Worm (Caenorhabditis elegans) whole organism, L1 larva: Measurements from ENCODE around the gene F55G11.8.

Experiments used
- C04F5.9 ChIP-seq: sonication (generic microtip); optimal IDR thresholded peaks from 2 replicates; lab custom pipeline; 2016; ENCODE audit warnings: missing genetic modification characterization, missing compliant biosample characterization
- F16B12.6 ChIP-seq: fragments of 150-350 bp; optimal IDR thresholded peaks from 2 replicates; lab custom pipeline; 2014; ENCODE audit warnings: missing biosample characterization, missing genetic modification characterization
- Y116A8C.19 ChIP-seq: sonication (generic microtip); optimal IDR thresholded peaks from 2 replicates; lab custom pipeline; 2016; ENCODE audit warnings: missing compliant biosample characterization, missing genetic modification characterization, borderline replicate concordance
- aly-2 ChIP-seq: fragments of 150-350 bp; optimal IDR thresholded peaks from 2 replicates; lab custom pipeline; 2014; ENCODE audit warnings: missing biosample characterization, missing genetic modification characterization
- blmp-1 ChIP-seq: fragments of 150-350 bp; optimal IDR thresholded peaks from 2 replicates; lab custom pipeline; 2014; ENCODE audit warnings: missing biosample characterization, missing genetic modification characterization
- ceh-88 ChIP-seq: fragments of 200-800 bp; sonication (Bioruptor generic); IDR thresholded peaks from 2 replicates; pipeline ENCODE4 v1.3.6; 2022; ENCODE audit warnings: missing genetic modification characterization, missing compliant biosample characterization
- ceh-90 ChIP-seq: sonication (generic microtip); optimal IDR thresholded peaks from 2 replicates; lab custom pipeline; 2016; ENCODE audit warnings: missing genetic modification characterization, missing compliant biosample characterization
- ces-1 ChIP-seq: fragments of 150-350 bp; optimal IDR thresholded peaks from 2 replicates; lab custom pipeline; 2014; ENCODE audit warnings: missing biosample characterization, missing genetic modification reagents, missing genetic modification characterization
- dsc-1 ChIP-seq: sonication (generic microtip); optimal IDR thresholded peaks from 2 replicates; lab custom pipeline; 2016; ENCODE audit warnings: mild to moderate bottlenecking, missing genetic modification characterization, missing compliant biosample characterization
- efl-1 ChIP-seq, 4 experiments: fragments of 150-350 bp; optimal IDR thresholded peaks in 3 of 4; peaks in 1 of 4; 1 replicate in 1 of 4; 2 replicates in 3 of 4; lab custom pipeline; 2014; ENCODE audit warnings: missing biosample characterization in 2 of 4, missing genetic modification characterization in 2 of 4, missing genetic modification reagents in 2 of 4
- egl-27 ChIP-seq, 2 experiments: fragments of 150-350 bp in 1 of 2; sonication (generic microtip); optimal IDR thresholded peaks; 3 replicates each; lab custom pipeline; 2017 to 2018; ENCODE audit warnings: missing biosample characterization in 2 of 2, missing genetic modification characterization in 2 of 2, missing genetic modification reagents in 2 of 2
- elt-2 ChIP-seq: sonication (generic microtip); optimal IDR thresholded peaks from 2 replicates; lab custom pipeline; 2016; ENCODE audit warnings: missing genetic modification characterization, mild to moderate bottlenecking, inconsistent platforms, missing compliant biosample characterization, missing genetic modification reagents
- elt-3 ChIP-seq, 6 experiments: fragments of 150-350 bp in 1 of 6; sonication (generic microtip); optimal IDR thresholded peaks; 2 replicates each; lab custom pipeline; 2017 to 2018; ENCODE audit warnings: missing biosample characterization in 6 of 6, missing genetic modification characterization in 6 of 6, inconsistent platforms in 1 of 6
- ets-5 ChIP-seq: fragments of 200-800 bp; sonication (Bioruptor generic); IDR thresholded peaks from 2 replicates; pipeline ENCODE4 v1.3.6; 2022; ENCODE audit warnings: missing genetic modification characterization, missing compliant biosample characterization
- fkh-4 ChIP-seq: sonication (generic microtip); optimal IDR thresholded peaks from 2 replicates; lab custom pipeline; 2016; ENCODE audit warnings: missing compliant biosample characterization, missing genetic modification characterization, borderline replicate concordance
- grh-1 ChIP-seq: fragments of 200-800 bp; sonication (Bioruptor generic); IDR thresholded peaks from 2 replicates; pipeline ENCODE4 v1.3.6; 2022; ENCODE audit warnings: missing genetic modification reagents, missing genetic modification characterization, missing compliant biosample characterization
- hlh-4 ChIP-seq: sonication (generic microtip); optimal IDR thresholded peaks from 2 replicates; lab custom pipeline; 2016; ENCODE audit warnings: mild to moderate bottlenecking, missing genetic modification characterization, missing compliant biosample characterization
- lin-14 ChIP-seq: fragments of 200-800 bp; sonication (Bioruptor generic); optimal IDR thresholded peaks from 2 replicates; lab custom pipeline; 2018; ENCODE audit warnings: mild to moderate bottlenecking, missing genetic modification characterization, moderate library complexity, missing compliant biosample characterization
- lin-15B ChIP-seq: fragments of 150-350 bp; sonication (generic microtip); optimal IDR thresholded peaks from 3 replicates; lab custom pipeline; 2014; ENCODE audit warnings: missing biosample characterization, missing genetic modification characterization
- lin-35 ChIP-seq, 2 experiments: fragments of 150-350 bp; optimal IDR thresholded peaks; 2 replicates each; lab custom pipeline; 2014; ENCODE audit warnings: missing biosample characterization in 2 of 2, missing genetic modification characterization in 2 of 2, missing genetic modification reagents in 2 of 2
- lir-3 ChIP-seq: sonication (generic microtip); optimal IDR thresholded peaks from 2 replicates; lab custom pipeline; 2016; ENCODE audit warnings: mild to moderate bottlenecking, missing genetic modification characterization, moderate library complexity, missing compliant biosample characterization; ENCODE audit not compliant: poor library complexity
- lsy-2 ChIP-seq, 2 experiments: fragments of 150-350 bp; optimal IDR thresholded peaks; 2 replicates each; lab custom pipeline; 2014; ENCODE audit warnings: missing biosample characterization in 2 of 2, missing genetic modification characterization in 2 of 2
- mdl-1 ChIP-seq, 2 experiments: fragments of 150-350 bp; optimal IDR thresholded peaks; 2 replicates each; lab custom pipeline; 2014 to 2017; ENCODE audit warnings: missing biosample characterization in 2 of 2, missing genetic modification characterization in 2 of 2, inconsistent platforms in 1 of 2
- mep-1 ChIP-seq: fragments of 150-350 bp; optimal IDR thresholded peaks from 2 replicates; lab custom pipeline; 2014; ENCODE audit warnings: missing biosample characterization, missing genetic modification characterization
- nhr-19 ChIP-seq: fragments of 200-800 bp; sonication (Bioruptor generic); conservative IDR thresholded peaks from 2 replicates; pipeline ENCODE4 v1.3.6; 2022; ENCODE audit warnings: missing genetic modification characterization, missing compliant biosample characterization
- nhr-20 ChIP-seq: sonication (generic microtip); optimal IDR thresholded peaks from 2 replicates; lab custom pipeline; 2016; ENCODE audit warnings: mild to moderate bottlenecking, missing genetic modification characterization, missing compliant biosample characterization
- nhr-28 ChIP-seq: fragments of 150-350 bp; optimal IDR thresholded peaks from 2 replicates; lab custom pipeline; 2014; ENCODE audit warnings: missing biosample characterization, missing genetic modification characterization
- nhr-71 ChIP-seq: sonication (generic microtip); optimal IDR thresholded peaks from 2 replicates; lab custom pipeline; 2016; ENCODE audit warnings: mild to moderate bottlenecking, missing genetic modification characterization, moderate library complexity, missing compliant biosample characterization
- nhr-85 ChIP-seq: sonication (generic microtip); peaks from one replicate; lab custom pipeline; 2016; ENCODE audit warnings: missing genetic modification characterization, inconsistent platforms, missing compliant biosample characterization
- pax-3 ChIP-seq: fragments of 200-800 bp; sonication (Bioruptor generic); optimal IDR thresholded peaks from 2 replicates; lab custom pipeline; 2018; ENCODE audit warnings: mild to moderate bottlenecking, missing genetic modification characterization, moderate library complexity, missing compliant biosample characterization
- pqm-1 ChIP-seq: sonication (generic microtip); optimal IDR thresholded peaks from 3 replicates; lab custom pipeline; 2017; ENCODE audit warnings: missing biosample characterization, missing genetic modification characterization
- skn-1 ChIP-seq: fragments of 150-350 bp; optimal IDR thresholded peaks from 2 replicates; lab custom pipeline; 2014; ENCODE audit warnings: missing biosample characterization, missing genetic modification characterization
- snu-23 ChIP-seq: sonication (generic microtip); optimal IDR thresholded peaks from 2 replicates; lab custom pipeline; 2016; ENCODE audit warnings: missing genetic modification characterization, missing compliant biosample characterization
- sptf-1 ChIP-seq: fragments of 150-350 bp; optimal IDR thresholded peaks from 2 replicates; lab custom pipeline; 2014; ENCODE audit warnings: missing biosample characterization, missing genetic modification characterization
- sup-37 ChIP-seq: fragments of 200-800 bp; sonication (Bioruptor generic); optimal IDR thresholded peaks from 2 replicates; lab custom pipeline; 2018; ENCODE audit warnings: mild to moderate bottlenecking, missing genetic modification characterization, missing compliant biosample characterization
- swsn-7 ChIP-seq: sonication (generic microtip); optimal IDR thresholded peaks from 2 replicates; lab custom pipeline; 2016; ENCODE audit warnings: missing genetic modification characterization, missing compliant biosample characterization
- tlp-1 ChIP-seq: fragments of 150-350 bp; optimal IDR thresholded peaks from 2 replicates; lab custom pipeline; 2014; ENCODE audit warnings: missing biosample characterization, missing genetic modification characterization
- unc-62 ChIP-seq: fragments of 150-350 bp; optimal IDR thresholded peaks from 2 replicates; lab custom pipeline; 2014; ENCODE audit warnings: missing biosample characterization, missing genetic modification reagents, missing genetic modification characterization
- vab-15 ChIP-seq: sonication (generic microtip); optimal IDR thresholded peaks from 2 replicates; lab custom pipeline; 2017; ENCODE audit warnings: missing genotype, mild to moderate bottlenecking, missing genetic modification characterization, missing compliant biosample characterization
- zip-4 ChIP-seq: fragments of 200-800 bp; sonication (Bioruptor generic); optimal IDR thresholded peaks from 2 replicates; lab custom pipeline; 2018; ENCODE audit warnings: mild to moderate bottlenecking, missing genetic modification characterization, moderate library complexity, missing compliant biosample characterization

Gene F55G11.8

DNA sequence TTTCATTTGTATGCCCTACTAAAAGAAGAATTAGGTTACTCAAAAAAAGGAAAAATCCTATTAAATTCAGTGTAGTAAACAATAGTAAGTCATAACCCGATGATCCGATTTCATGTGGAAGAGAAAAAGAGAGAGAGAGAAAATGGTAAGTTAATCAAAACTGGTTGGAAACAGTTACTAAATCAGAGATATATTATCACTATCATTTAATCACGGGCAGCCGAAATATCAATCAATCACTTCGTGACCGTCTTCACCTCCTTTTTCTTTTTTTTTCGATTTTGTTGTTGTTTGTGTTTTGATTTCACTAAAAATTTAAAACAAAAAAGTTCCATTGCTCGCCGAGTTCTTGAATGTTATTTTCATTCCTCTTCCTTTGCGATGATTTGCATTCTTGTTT, 35.0 kb downstream of the F55G11.8 start:
- TF ChIP-seq blmp-1 (tag; lab: Kevin White, UChicago) (peak; percentile 77), aly-2 (tag; lab: Kevin White, UChicago) (no peak), nhr-85 (tag; lab: Kevin White, UChicago) (peak; percentile 85), pqm-1 (tag; lab: Kevin White, UChicago) (no peak), lin-14 (peak; percentile 29), snu-23 (GFP tag; lab: Kevin White, UChicago) (peak; percentile 42), lin-35 (GFP tag; optimal IDR thresholded peaks at IDR 0.05; lab: Kevin White, UChicago) (peak in 1 of 2 experiments; percentile 13), nhr-71 (peak; percentile 56), elt-3 (tag; optimal IDR thresholded peaks at IDR 0.05; lab: Kevin White, UChicago) (peak in 2 of 6 experiments; percentile 27 to 72), vab-15 (tag; lab: Kevin White, UChicago) (no peak), grh-1 (peak; percentile 55), nhr-20 (tag; lab: Kevin White, UChicago) (peak; percentile 16)

DNA sequence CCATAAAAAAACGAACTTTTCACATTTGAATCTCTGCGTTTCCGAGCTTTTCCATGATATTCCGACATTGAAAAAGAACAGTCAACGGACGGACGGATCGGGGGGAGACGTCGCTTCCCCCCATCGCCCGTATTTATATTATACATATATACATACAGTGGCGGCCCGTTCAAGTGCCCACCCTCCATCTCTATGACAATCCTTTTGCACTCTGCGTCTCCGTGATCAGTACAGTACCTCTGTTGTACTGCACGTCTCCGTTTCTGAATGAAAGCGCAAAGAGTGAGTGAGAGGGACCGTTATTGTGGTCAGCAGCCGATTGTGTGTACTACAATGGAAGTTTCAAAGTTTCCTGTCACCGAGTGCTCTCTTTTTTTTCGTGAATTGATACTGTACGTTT, 36.5 kb downstream of the F55G11.8 start:
- TF ChIP-seq ceh-88 (GFP tag; lab: Robert Waterston, UW) (no peak), blmp-1 (tag; lab: Kevin White, UChicago) (peak; percentile 60), grh-1 (no peak), F16B12.6 (tag; lab: Kevin White, UChicago) (no peak), ets-5 (GFP tag; lab: Robert Waterston, UW) (no peak), pqm-1 (tag; lab: Kevin White, UChicago) (no peak), efl-1 (optimal IDR thresholded peaks at IDR 0.05; lab: Kevin White, UChicago) (no peak), efl-1 (GFP tag; optimal IDR thresholded peaks at IDR 0.05 in 1 of 2; lab: Kevin White, UChicago) (no peak)
- TF ChIP-seq, all 84 proteins: peak for 1

DNA sequence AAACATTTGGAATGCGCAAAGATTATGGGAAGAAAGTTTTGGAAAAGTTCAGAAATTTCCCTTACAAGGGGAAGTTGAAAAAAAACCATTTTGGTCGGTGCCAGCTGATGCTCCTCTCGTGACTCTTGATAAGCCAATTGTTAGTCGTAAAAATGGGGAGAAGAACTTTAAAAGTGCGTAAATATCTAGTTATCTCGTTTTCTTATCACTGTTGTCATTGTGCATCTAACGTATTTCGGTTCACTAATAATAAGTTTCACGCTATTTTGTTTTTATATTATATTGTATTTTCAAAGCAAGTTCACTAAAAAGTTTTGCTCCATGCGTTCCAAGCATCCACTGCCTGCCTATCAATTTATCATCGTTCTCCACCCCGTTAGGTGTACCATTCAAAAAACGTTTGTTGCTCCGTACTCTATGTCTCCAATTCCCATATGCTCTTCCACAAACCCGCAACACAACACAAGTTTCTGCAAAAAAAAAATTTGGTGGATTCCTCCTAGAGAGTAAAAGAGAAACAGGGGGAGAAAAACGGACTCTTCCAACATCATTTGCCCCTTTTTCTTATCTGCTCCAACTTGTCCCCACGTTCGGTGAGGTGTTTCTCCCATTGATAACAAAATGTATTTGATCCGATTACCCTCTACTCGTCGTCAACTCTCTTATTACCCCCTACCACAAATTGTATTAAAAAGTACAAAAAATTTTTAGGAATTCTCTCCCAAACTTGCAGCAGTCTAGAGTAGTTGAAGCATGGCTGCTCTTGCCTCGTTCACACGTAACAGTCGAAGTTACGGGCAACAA, 46.0 kb downstream of the F55G11.8 start, which contains the start of gene mbk-2:
Gene mbk-2 (plus strand): TSS at position 754 of the 804 bp plus-strand sequence.
- TF ChIP-seq ceh-90 (tag; lab: Kevin White, UChicago) (no peak), efl-1 (optimal IDR thresholded peaks at IDR 0.05; lab: Kevin White, UChicago) (no peak), efl-1 (GFP tag; optimal IDR thresholded peaks at IDR 0.05 in 1 of 2; lab: Kevin White, UChicago) (peak in 1 of 2 experiments; percentile 86), lin-14 (peak; percentile 13), egl-27 (tag; optimal IDR thresholded peaks at IDR 0.05; lab: Kevin White, UChicago) (no peak), sup-37 (GFP tag; lab: Kevin White, UChicago) (no peak), elt-2 (peak; percentile 89), tlp-1 (no peak)

DNA sequence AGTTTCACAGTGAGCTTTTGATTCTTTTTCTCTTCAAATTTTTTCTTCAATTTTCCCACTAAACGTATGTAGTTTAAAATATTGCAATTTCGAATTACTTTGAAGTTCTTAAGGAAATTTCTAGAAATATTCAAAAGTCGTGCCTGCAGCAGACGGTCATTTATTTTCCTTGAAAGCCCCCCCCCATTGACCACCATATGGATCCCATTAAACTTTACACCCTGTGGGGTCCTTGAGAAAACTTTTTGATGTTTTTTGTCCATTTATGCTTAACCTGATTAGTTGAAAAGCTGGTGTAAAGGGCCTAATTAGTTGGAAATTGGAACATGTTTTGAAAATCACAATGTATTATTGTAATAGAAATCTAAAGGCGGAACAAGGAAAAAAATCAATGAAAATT, 46.9 kb downstream of the F55G11.8 start:
- peak; percentile 65 for TF ChIP-seq fkh-4 (tag; lab: Kevin White, UChicago)
- TF ChIP-seq ceh-88 (GFP tag; lab: Robert Waterston, UW) = no peak
- TF ChIP-seq dsc-1 (tag; lab: Kevin White, UChicago) = peak; percentile 81
- peak; percentile 22 for TF ChIP-seq nhr-85 (tag; lab: Kevin White, UChicago)
- TF ChIP-seq unc-62 = no peak

DNA sequence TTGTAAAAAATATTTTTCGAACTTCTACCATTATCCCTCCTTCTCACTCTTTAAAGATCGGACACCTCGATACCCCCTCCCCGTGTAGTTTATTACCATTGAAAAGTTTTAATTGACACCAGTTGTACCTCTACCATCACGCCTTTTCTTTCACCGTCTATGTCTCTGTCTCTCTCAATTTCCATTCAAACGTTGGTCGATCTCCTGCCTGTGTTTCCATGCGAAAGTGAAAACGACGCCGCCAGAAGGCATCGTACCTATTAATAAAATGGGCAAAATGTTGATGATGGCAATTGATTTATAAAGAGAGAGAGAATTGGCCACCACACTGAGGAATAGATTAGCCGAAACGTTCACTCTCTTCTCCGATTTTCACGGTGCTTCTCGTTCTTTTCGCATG, 50.6 kb downstream of the F55G11.8 start:
- no peak for TF ChIP-seq lir-3
- TF ChIP-seq zip-4 (GFP tag; lab: Kevin White, UChicago) = no peak
- peak in 1 of 2 experiments; percentile 17 for TF ChIP-seq mdl-1 (tag; optimal IDR thresholded peaks at IDR 0.05; lab: Kevin White, UChicago)
- TF ChIP-seq lin-35 (GFP tag; optimal IDR thresholded peaks at IDR 0.05; lab: Kevin White, UChicago) = peak in 1 of 2 experiments; percentile 14
- TF ChIP-seq hlh-4 = no peak
- no peak for TF ChIP-seq C04F5.9
- peak; percentile 67 for TF ChIP-seq lin-14
- TF ChIP-seq lsy-2 (tag; optimal IDR thresholded peaks at IDR 0.05; lab: Kevin White, UChicago) = peak in 1 of 2 experiments; percentile 10
- TF ChIP-seq elt-2 = no peak
- TF ChIP-seq nhr-20 (tag; lab: Kevin White, UChicago) = peak; percentile 17
- TF ChIP-seq mep-1 (tag; lab: Kevin White, UChicago) = peak; percentile 22
- TF ChIP-seq nhr-85 (tag; lab: Kevin White, UChicago) = peak; percentile 75
- no peak for TF ChIP-seq swsn-7 (tag; lab: Kevin White, UChicago)
- TF ChIP-seq lin-15B (tag; lab: Kevin White, UChicago) = no peak
- no peak for TF ChIP-seq aly-2 (tag; lab: Kevin White, UChicago)
- no peak for TF ChIP-seq Y116A8C.19
- TF ChIP-seq ceh-88 (GFP tag; lab: Robert Waterston, UW) = no peak
- TF ChIP-seq nhr-28 (tag; lab: Kevin White, UChicago) = no peak
- no peak for TF ChIP-seq pax-3 (tag; lab: Kevin White, UChicago)
- peak; percentile 5 for TF ChIP-seq nhr-71
- TF ChIP-seq skn-1 (tag; lab: Kevin White, UChicago) = no peak
- no peak for TF ChIP-seq ces-1 (GFP tag; lab: Kevin White, UChicago)
- no peak for TF ChIP-seq nhr-19 (GFP tag; lab: Robert Waterston, UW)
- TF ChIP-seq sptf-1 (tag; lab: Kevin White, UChicago) = no peak
- peak; percentile 36 for TF ChIP-seq snu-23 (GFP tag; lab: Kevin White, UChicago)
- no peak for TF ChIP-seq grh-1
